Fruit fly (Drosophila melanogaster): ENCODE results near the gene Nthl1.

Gene Nthl1

dm6 chr2L:20881353-20882079 is 46.1 kb downstream of the Nthl1 start:
- TF ChIP-seq ovo (GFP tag; optimal IDR thresholded peaks at IDR 0.05) (peak; percentile 19), kay (GFP tag; ENCODE audit: borderline replicate concordance) (no peak), CG14711 (tag; optimal IDR thresholded peaks at IDR 0.05) (peak; percentile 75), Mnt (GFP tag; optimal IDR thresholded peaks at IDR 0.05) (peak; percentile 4), CG1620 (GFP tag; optimal IDR thresholded peaks at IDR 0.05) (no peak), bab1 (GFP tag; optimal IDR thresholded peaks at IDR 0.05) (no peak), CG5204 (GFP tag; optimal IDR thresholded peaks at IDR 0.05) (no peak), cnc (optimal IDR thresholded peaks at IDR 0.05) (no peak), CG33017 (tag; optimal IDR thresholded peaks at IDR 0.05) (peak; percentile 74), CG7045 (GFP tag; optimal IDR thresholded peaks at IDR 0.05) (peak; percentile 80), tj (GFP tag; optimal IDR thresholded peaks at IDR 0.05) (peak; percentile 18), CG11617 (GFP tag; optimal IDR thresholded peaks at IDR 0.05) (peak; percentile 37), Clk (GFP tag; optimal IDR thresholded peaks at IDR 0.05) (peak; percentile 21), toe (GFP tag; optimal IDR thresholded peaks at IDR 0.05) (no peak), cic (GFP tag; optimal IDR thresholded peaks at IDR 0.05) (peak; percentile 34), CG7101 (tag; optimal IDR thresholded peaks at IDR 0.05) (peak; percentile 75), Hr96 (GFP tag; optimal IDR thresholded peaks at IDR 0.05) (peak; percentile 33), CG12768 (GFP tag; optimal IDR thresholded peaks at IDR 0.05) (peak; percentile 82), pad (GFP tag; optimal IDR thresholded peaks at IDR 0.05) (peak; percentile 51), Crg-1 (GFP tag; optimal IDR thresholded peaks at IDR 0.05) (no peak)

dm6 chr2L:20880476-20880875 is 47.2 kb downstream of the Nthl1 start:
- TF ChIP-seq ovo (GFP tag; optimal IDR thresholded peaks at IDR 0.05) (no peak), Mnt (GFP tag; optimal IDR thresholded peaks at IDR 0.05) (no peak), kay (GFP tag; ENCODE audit: borderline replicate concordance) (peak; percentile 24)

- no peak for TF ChIP-seq cnc (optimal IDR thresholded peaks at IDR 0.05)
- peak; percentile 69 for TF ChIP-seq kay (GFP tag; ENCODE audit: borderline replicate concordance)
Observed at dm6 chr2L:20879567-20880141, 48.0 kb downstream of the Nthl1 start.

- no peak for TF ChIP-seq CG7045 (GFP tag; optimal IDR thresholded peaks at IDR 0.05)
- TF ChIP-seq Clk (GFP tag; optimal IDR thresholded peaks at IDR 0.05) = no peak
- TF ChIP-seq CG14711 (tag; optimal IDR thresholded peaks at IDR 0.05) = no peak
- no peak for TF ChIP-seq Mnt (GFP tag; optimal IDR thresholded peaks at IDR 0.05)
- TF ChIP-seq CG5204 (GFP tag; optimal IDR thresholded peaks at IDR 0.05) = no peak
- TF ChIP-seq ovo (GFP tag; optimal IDR thresholded peaks at IDR 0.05) = no peak
- TF ChIP-seq pad (GFP tag; optimal IDR thresholded peaks at IDR 0.05) = no peak
- peak; percentile 51 for TF ChIP-seq kay (GFP tag; ENCODE audit: borderline replicate concordance)
- no peak for TF ChIP-seq tj (GFP tag; optimal IDR thresholded peaks at IDR 0.05)
Observed at dm6 chr2L:20878463-20878862, 49.2 kb downstream of the Nthl1 start.

dm6 chr2L:20878052-20878451 is 49.6 kb downstream of the Nthl1 start:
- TF ChIP-seq cnc (optimal IDR thresholded peaks at IDR 0.05) = peak in 1 of 2 experiments; percentile 84
- no peak for TF ChIP-seq CG12768 (GFP tag; optimal IDR thresholded peaks at IDR 0.05)
